Fruit fly (Drosophila melanogaster) whole organism, embryonic: ENCODE data around the gene CG17028.

Experiments
- Aef1 ChIP-seq: fragments of 200-800 bp; sonication (Bioruptor generic); IDR thresholded peaks from 3 replicates; pipeline ENCODE4 v1.3.6; 2022; ENCODE audit warnings: missing biosample characterization, missing genetic modification characterization
- Bdp1 ChIP-seq: fragments of 200-800 bp; sonication (Bioruptor generic); optimal IDR thresholded peaks from 3 replicates; lab custom pipeline; 2016; ENCODE audit warnings: missing biosample characterization, missing genetic modification characterization
- Bgb ChIP-seq: fragments of 200-800 bp; sonication (Bioruptor generic); IDR thresholded peaks from 2 replicates; pipeline ENCODE4 v1.3.6; 2022; ENCODE audit warnings: missing biosample characterization, missing genetic modification characterization; ENCODE audit not compliant: partially characterized antibody
- Blimp-1 ChIP-seq: fragments of 200-800 bp; sonication (Bioruptor generic); optimal IDR thresholded peaks from 3 replicates; lab custom pipeline; 2018; ENCODE audit warnings: missing biosample characterization, missing genetic modification characterization, mild to moderate bottlenecking, moderate library complexity, missing genetic modification reagents
- Bteb2 ChIP-seq: fragments of 200-800 bp; sonication (Bioruptor generic); optimal IDR thresholded peaks from 2 replicates; lab custom pipeline; 2016; ENCODE audit warnings: missing biosample characterization, missing genetic modification characterization
- CG10209 ChIP-seq: fragments of 200-800 bp; sonication (Bioruptor generic); optimal IDR thresholded peaks from 3 replicates; lab custom pipeline; 2017; ENCODE audit warnings: missing biosample characterization, mild to moderate bottlenecking, missing genetic modification characterization, missing genetic modification reagents
- CG10274 ChIP-seq: fragments of 200-800 bp; sonication (Bioruptor generic); optimal IDR thresholded peaks from 3 replicates; lab custom pipeline; 2017; ENCODE audit warnings: missing biosample characterization, mild to moderate bottlenecking, missing genetic modification characterization
- CG10979 ChIP-seq: fragments of 200-800 bp; sonication (Bioruptor generic); optimal IDR thresholded peaks from 2 replicates; lab custom pipeline; 2018; ENCODE audit warnings: missing biosample characterization, mild to moderate bottlenecking, missing genetic modification characterization, moderate library complexity
- CG11560 ChIP-seq: fragments of 200-800 bp; sonication (Bioruptor generic); IDR thresholded peaks from 3 replicates; pipeline ENCODE4 v1.3.6; 2022; ENCODE audit warnings: missing biosample characterization, missing genetic modification characterization
- CG11695 ChIP-seq: fragments of 200-800 bp; sonication (Bioruptor generic); IDR thresholded peaks from 3 replicates; pipeline ENCODE4 v1.3.6; 2022; ENCODE audit warnings: missing biosample characterization, missing genetic modification characterization
- CG13424 ChIP-seq: fragments of 200-800 bp; sonication (Bioruptor generic); optimal IDR thresholded peaks from 2 replicates; lab custom pipeline; 2019; ENCODE audit warnings: missing biosample characterization, mild to moderate bottlenecking, missing genetic modification characterization, moderate library complexity
- CG14014 ChIP-seq: fragments of 200-800 bp; sonication (Bioruptor generic); IDR thresholded peaks from 2 replicates; pipeline ENCODE4 v1.3.6; 2022; ENCODE audit warnings: missing biosample characterization, missing genetic modification characterization
- CG15011 ChIP-seq: fragments of 200-800 bp; sonication (Bioruptor generic); optimal IDR thresholded peaks from 3 replicates; lab custom pipeline; 2018; ENCODE audit warnings: missing biosample characterization, mild to moderate bottlenecking, missing genetic modification characterization
- CG1529 ChIP-seq: fragments of 200-800 bp; sonication (Bioruptor generic); optimal IDR thresholded peaks from 3 replicates; lab custom pipeline; 2018; ENCODE audit warnings: missing biosample characterization, missing genetic modification characterization
- CG1603 ChIP-seq: fragments of 200-800 bp; sonication (Bioruptor generic); optimal IDR thresholded peaks from 2 replicates; lab custom pipeline; 2019; ENCODE audit warnings: missing biosample characterization, mild to moderate bottlenecking, missing genetic modification characterization, moderate library complexity
- CG17186 ChIP-seq: fragments of 200-800 bp; sonication (Bioruptor generic); optimal IDR thresholded peaks from 3 replicates; lab custom pipeline; 2017; ENCODE audit warnings: missing biosample characterization, missing genetic modification reagents, missing genetic modification characterization
- CG34376 ChIP-seq: fragments of 200-800 bp; sonication (Bioruptor generic); optimal IDR thresholded peaks from 2 replicates; lab custom pipeline; 2018; ENCODE audit warnings: missing biosample characterization, mild to moderate bottlenecking, missing genetic modification characterization
- CG3847 ChIP-seq: fragments of 200-800 bp; sonication (Bioruptor generic); IDR thresholded peaks from 2 replicates; pipeline ENCODE4 v1.3.6; 2022; ENCODE audit warnings: missing biosample characterization, missing genetic modification characterization
- CG43689 ChIP-seq: fragments of 200-800 bp; sonication (Bioruptor generic); IDR thresholded peaks from 2 replicates; pipeline ENCODE4 v1.3.6; 2022; ENCODE audit warnings: missing biosample characterization, missing genetic modification characterization
- CG6813 ChIP-seq: fragments of 200-800 bp; sonication (Bioruptor generic); optimal IDR thresholded peaks from 2 replicates; lab custom pipeline; 2017; ENCODE audit warnings: missing biosample characterization, missing genetic modification characterization, mild to moderate bottlenecking, moderate library complexity, missing genetic modification reagents
- CG7963 ChIP-seq: fragments of 200-800 bp; sonication (Bioruptor generic); IDR thresholded peaks from 3 replicates; pipeline ENCODE4 v1.3.6; 2022; ENCODE audit warnings: missing biosample characterization, missing genetic modification characterization; ENCODE audit not compliant: partially characterized antibody
- CG9437 ChIP-seq: fragments of 200-800 bp; sonication (Bioruptor generic); optimal IDR thresholded peaks from 2 replicates; lab custom pipeline; 2018; ENCODE audit warnings: missing biosample characterization, mild to moderate bottlenecking, missing genetic modification characterization
- CG9817 ChIP-seq: fragments of 200-800 bp; sonication (Bioruptor generic); optimal IDR thresholded peaks from 2 replicates; lab custom pipeline; 2018; ENCODE audit warnings: missing biosample characterization, mild to moderate bottlenecking, missing genetic modification characterization, moderate library complexity
- CG9876 ChIP-seq: fragments of 200-800 bp; sonication (Bioruptor generic); optimal IDR thresholded peaks from 2 replicates; lab custom pipeline; 2016; ENCODE audit warnings: missing biosample characterization, missing genetic modification characterization
- CG9932 ChIP-seq: fragments of 200-800 bp; sonication (Bioruptor generic); IDR thresholded peaks from 2 replicates; pipeline ENCODE4 v1.3.6; 2022; ENCODE audit warnings: missing biosample characterization, missing genetic modification characterization
- D19A ChIP-seq: fragments of 200-800 bp; optimal IDR thresholded peaks from 3 replicates; lab custom pipeline; 2019; ENCODE audit warnings: missing biosample characterization, mild to moderate bottlenecking, missing genetic modification characterization, moderate library complexity
- Dad ChIP-seq: fragments of 200-800 bp; sonication (Bioruptor generic); optimal IDR thresholded peaks from 3 replicates; lab custom pipeline; 2016; ENCODE audit warnings: missing biosample characterization, missing genetic modification characterization
- Drgx ChIP-seq: fragments of 200-800 bp; sonication (Bioruptor generic); IDR thresholded peaks from 2 replicates; pipeline ENCODE4 v1.3.6; 2022; ENCODE audit warnings: missing biosample characterization, missing genetic modification characterization
- Fer3 ChIP-seq: fragments of 200-800 bp; sonication (Bioruptor generic); optimal IDR thresholded peaks from 2 replicates; lab custom pipeline; 2018; ENCODE audit warnings: missing biosample characterization, mild to moderate bottlenecking, missing genetic modification characterization, moderate library complexity
- H15 ChIP-seq: fragments of 200-800 bp; sonication (Bioruptor generic); IDR thresholded peaks from 3 replicates; pipeline ENCODE4 v1.3.6; 2022; ENCODE audit warnings: missing biosample characterization, missing genetic modification characterization
- HmgD ChIP-seq: fragments of 200-800 bp; sonication (Bioruptor generic); optimal IDR thresholded peaks from 3 replicates; lab custom pipeline; 2016; ENCODE audit warnings: missing biosample characterization, missing genetic modification characterization
- Hmr ChIP-seq: fragments of 200-800 bp; sonication (Bioruptor generic); optimal IDR thresholded peaks from 3 replicates; lab custom pipeline; 2017; ENCODE audit warnings: mild to moderate bottlenecking, missing biosample characterization, missing genetic modification reagents, missing genetic modification characterization
- MBD-R2 ChIP-seq: fragments of 200-800 bp; sonication (Bioruptor generic); IDR thresholded peaks from 2 replicates; pipeline ENCODE4 v1.3.6; 2022; ENCODE audit warnings: missing biosample characterization, missing genetic modification characterization
- Nf-YB ChIP-seq: fragments of 200-800 bp; sonication (Bioruptor generic); optimal IDR thresholded peaks from 3 replicates; lab custom pipeline; 2019; ENCODE audit warnings: missing biosample characterization, mild to moderate bottlenecking, missing genetic modification characterization, moderate library complexity
- bbx ChIP-seq: fragments of 200-800 bp; sonication (Bioruptor generic); IDR thresholded peaks from 2 replicates; pipeline ENCODE4 v1.3.6; 2022; ENCODE audit warnings: missing biosample characterization, missing genetic modification characterization; ENCODE audit not compliant: partially characterized antibody
- cad ChIP-seq: fragments of >200 bp; optimal IDR thresholded peaks from 2 replicates; lab custom pipeline; 2017; ENCODE audit warnings: missing biosample characterization, missing genetic modification characterization
- crol ChIP-seq: fragments of 200-800 bp; sonication (Bioruptor generic); IDR thresholded peaks from 2 replicates; pipeline ENCODE4 v1.3.6; 2022; ENCODE audit warnings: missing biosample characterization, missing genetic modification characterization
- eve ChIP-seq, 2 experiments: fragments of >200 bp; optimal IDR thresholded peaks; 2 replicates each; lab custom pipeline; 2017; ENCODE audit warnings: missing biosample characterization in 2 of 2, missing genetic modification characterization in 2 of 2
- ftz-f1 ChIP-seq: fragments of 200-800 bp; sonication (Bioruptor generic); optimal IDR thresholded peaks from 2 replicates; lab custom pipeline; 2016; ENCODE audit warnings: missing biosample characterization, missing genetic modification characterization
- grn ChIP-seq: fragments of 200-800 bp; sonication (Bioruptor generic); optimal IDR thresholded peaks from 3 replicates; lab custom pipeline; 2017; ENCODE audit warnings: missing biosample characterization, missing genetic modification characterization
- kni ChIP-seq: fragments of 200-800 bp; sonication (Bioruptor generic); optimal IDR thresholded peaks from 3 replicates; lab custom pipeline; 2017; ENCODE audit warnings: mild to moderate bottlenecking, missing biosample characterization, missing genetic modification reagents, missing genetic modification characterization
- lilli ChIP-seq: fragments of 200-800 bp; sonication (Bioruptor generic); optimal IDR thresholded peaks from 3 replicates; lab custom pipeline; 2016; ENCODE audit warnings: missing biosample characterization, missing genetic modification characterization
- org-1 ChIP-seq: fragments of 200-800 bp; sonication (Bioruptor generic); optimal IDR thresholded peaks from 2 replicates; lab custom pipeline; 2017; ENCODE audit warnings: missing biosample characterization, missing genetic modification characterization
- pnt ChIP-seq: fragments of 200-800 bp; sonication (Bioruptor generic); optimal IDR thresholded peaks from 3 replicates; lab custom pipeline; 2016; ENCODE audit warnings: missing biosample characterization, missing genetic modification characterization
- pros ChIP-seq: fragments of 200-800 bp; sonication (Bioruptor generic); optimal IDR thresholded peaks from 3 replicates; lab custom pipeline; 2019; ENCODE audit warnings: missing biosample characterization, mild to moderate bottlenecking, missing genetic modification characterization, moderate library complexity
- sqz ChIP-seq: fragments of 200-800 bp; sonication (Bioruptor generic); optimal IDR thresholded peaks from 3 replicates; lab custom pipeline; 2018; ENCODE audit warnings: missing biosample characterization, mild to moderate bottlenecking, missing genetic modification characterization
- stc ChIP-seq: fragments of 200-800 bp; sonication (Bioruptor generic); IDR thresholded peaks from 2 replicates; pipeline ENCODE4 v1.3.6; 2022; ENCODE audit warnings: missing biosample characterization, missing genetic modification characterization
- tll ChIP-seq, 2 experiments: fragments of 200-800 bp in 1 of 2; fragments of >200 bp in 1 of 2; sonication (Bioruptor generic) in 1 of 2; optimal IDR thresholded peaks; 2 replicates each; lab custom pipeline; 2017 to 2019; ENCODE audit warnings: missing biosample characterization in 2 of 2, missing genetic modification characterization in 2 of 2, mild to moderate bottlenecking in 1 of 2, moderate library complexity in 1 of 2
- unc-4 ChIP-seq: fragments of 200-800 bp; sonication (Bioruptor generic); IDR thresholded peaks from 2 replicates; pipeline ENCODE4 v1.3.6; 2022; ENCODE audit warnings: missing biosample characterization, missing genetic modification characterization; ENCODE audit not compliant: partially characterized antibody
- unpg ChIP-seq: fragments of 200-800 bp; sonication (Bioruptor generic); optimal IDR thresholded peaks from 3 replicates; lab custom pipeline; 2018; ENCODE audit warnings: missing biosample characterization, mild to moderate bottlenecking, missing genetic modification characterization, moderate library complexity

The CG17028 gene

dm6 chr3L:15954784-15955427, 23.4 kb upstream of the CG17028 start, which contains the start of the genes Pka-C3 and GXIVsPLA2 (continued):
- TF ChIP-seq CG3847: 0 out of 2 replicates have a peak, but pooled peaks have one; percentile 10
- no peak for TF ChIP-seq CG17186 (GFP tag; lab: Kevin White, UChicago)
- TF ChIP-seq Fer3 (tag; lab: Kevin White, UChicago): no peak
- no peak for TF ChIP-seq CG15011 (GFP tag; lab: Kevin White, UChicago)
- TF ChIP-seq cad (GFP tag; lab: Kevin White, UChicago): no peak
- no peak for TF ChIP-seq crol (GFP tag; lab: Robert Waterston, UW)
- no peak for TF ChIP-seq Blimp-1 (GFP tag; lab: Kevin White, UChicago)
- no peak for TF ChIP-seq CG9437 (GFP tag; lab: Kevin White, UChicago)
- TF ChIP-seq Nf-YB (GFP tag; lab: Kevin White, UChicago): no peak
- no peak for TF ChIP-seq Bteb2 (GFP tag; lab: Kevin White, UChicago)
- no peak for TF ChIP-seq grn (GFP tag; lab: Kevin White, UChicago)
- TF ChIP-seq Dad (GFP tag; lab: Kevin White, UChicago): no peak
- TF ChIP-seq Hmr (GFP tag; lab: Kevin White, UChicago): peak; percentile 37
- TF ChIP-seq pnt (GFP tag; lab: Kevin White, UChicago): no peak
- TF ChIP-seq pros (GFP tag; lab: Kevin White, UChicago): no peak
- no peak for TF ChIP-seq CG43689 (GFP tag; lab: Robert Waterston, UW)
- TF ChIP-seq org-1: no peak
- no peak for TF ChIP-seq CG1603 (tag; lab: Kevin White, UChicago)
- no peak for TF ChIP-seq lilli
- no peak for TF ChIP-seq CG34376 (GFP tag; lab: Kevin White, UChicago)
- no peak for TF ChIP-seq kni
- no peak for TF ChIP-seq CG9932 (GFP tag; lab: Robert Waterston, UW)
- TF ChIP-seq CG10274 (GFP tag; lab: Kevin White, UChicago): no peak
- no peak for TF ChIP-seq tll (GFP tag; optimal IDR thresholded peaks at IDR 0.05; lab: Kevin White, UChicago)
- TF ChIP-seq HmgD (GFP tag; lab: Kevin White, UChicago): no peak
- peak; percentile 65; the same call in 1 of the 2 replicates for TF ChIP-seq MBD-R2 (GFP tag; lab: Robert Waterston, UW)
- no peak for TF ChIP-seq CG11560 (tag; lab: Robert Waterston, UW)
- TF ChIP-seq unc-4 (GFP tag; lab: Robert Waterston, UW): 0 out of 2 replicates have a peak, but pooled peaks have one; percentile 41
- TF ChIP-seq CG1529 (GFP tag; lab: Kevin White, UChicago): no peak
- TF ChIP-seq H15 (GFP tag; lab: Robert Waterston, UW): no peak
- no peak for TF ChIP-seq Bdp1 (GFP tag; lab: Kevin White, UChicago)
- no peak for TF ChIP-seq Drgx
- no peak for TF ChIP-seq CG13424 (tag; lab: Kevin White, UChicago)
- no peak for TF ChIP-seq eve (GFP tag; optimal IDR thresholded peaks at IDR 0.05; lab: Kevin White, UChicago)
- no peak for TF ChIP-seq CG10209 (GFP tag; lab: Kevin White, UChicago)
- TF ChIP-seq CG9817 (tag; lab: Kevin White, UChicago): no peak
- TF ChIP-seq Bgb (GFP tag; lab: Robert Waterston, UW): 0 out of 2 replicates have a peak, but pooled peaks have one; percentile 19
- TF ChIP-seq CG7963 (GFP tag; lab: Robert Waterston, UW): no peak
- TF ChIP-seq unpg (GFP tag; lab: Kevin White, UChicago): no peak
- no peak for TF ChIP-seq stc (GFP tag; lab: Robert Waterston, UW)
- TF ChIP-seq CG11695 (GFP tag; lab: Robert Waterston, UW): no peak
- TF ChIP-seq CG10979 (tag; lab: Kevin White, UChicago): no peak
- no peak for TF ChIP-seq bbx (GFP tag; lab: Robert Waterston, UW)
- TF ChIP-seq CG6813 (GFP tag; lab: Kevin White, UChicago): no peak
- TF ChIP-seq sqz (GFP tag; lab: Kevin White, UChicago): no peak
- no peak for TF ChIP-seq ftz-f1 (GFP tag; lab: Kevin White, UChicago)
- TF ChIP-seq CG14014 (GFP tag; lab: Robert Waterston, UW): no peak
- TF ChIP-seq CG9876: no peak
- TF ChIP-seq Aef1 (GFP tag; lab: Robert Waterston, UW): no peak
- no peak for TF ChIP-seq D19A (tag; lab: Kevin White, UChicago)
